Worm (Caenorhabditis elegans) whole organism, young adult: ENCODE measurements around the gene chil-11.
A peak's percentile ranks its signal among the peaks of the same experiment; 100 is the strongest.

ENCODE experiments used
- B0336.3 ChIP-seq: fragments of 200-800 bp; sonication (Bioruptor generic); IDR thresholded peaks from 2 replicates; pipeline ENCODE4 v1.3.6; 2022; ENCODE audit warnings: missing genetic modification characterization, missing compliant biosample characterization
- F22D6.2 ChIP-seq: sonication (generic microtip); optimal IDR thresholded peaks from 2 replicates; lab custom pipeline; 2016; ENCODE audit warnings: mild to moderate bottlenecking, missing genetic modification characterization, missing compliant biosample characterization
- F49E8.2 ChIP-seq: sonication (generic microtip); optimal IDR thresholded peaks from 3 replicates; lab custom pipeline; 2017; ENCODE audit warnings: missing genetic modification characterization, mild to moderate bottlenecking, missing compliant biosample characterization, antibody characterized with exemption, moderate library complexity; ENCODE audit not compliant: insufficient read depth
- K12H6.12 ChIP-seq: fragments of 200-800 bp; sonication (Bioruptor generic); optimal IDR thresholded peaks from 2 replicates; lab custom pipeline; 2018; ENCODE audit warnings: mild to moderate bottlenecking, missing genetic modification characterization, missing compliant biosample characterization
- ZK185.1 ChIP-seq: sonication (generic microtip); optimal IDR thresholded peaks from 2 replicates; lab custom pipeline; 2016; ENCODE audit warnings: mild to moderate bottlenecking, missing genetic modification characterization, missing compliant biosample characterization; ENCODE audit not compliant: poor library complexity, severe bottlenecking
- atf-7 ChIP-seq: sonication (generic microtip); optimal IDR thresholded peaks from 2 replicates; lab custom pipeline; 2017; ENCODE audit warnings: mild to moderate bottlenecking, missing genetic modification characterization, missing compliant biosample characterization
- attf-5 ChIP-seq: fragments of 200-800 bp; sonication (Bioruptor generic); optimal IDR thresholded peaks from 2 replicates; lab custom pipeline; 2018; ENCODE audit warnings: mild to moderate bottlenecking, missing genetic modification characterization, missing compliant biosample characterization
- cebp-1 ChIP-seq, 2 experiments: fragments of 200-800 bp in 1 of 2; sonication (Bioruptor generic) in 1 of 2; sonication (generic microtip) in 1 of 2; IDR thresholded peaks in 1 of 2; optimal IDR thresholded peaks in 1 of 2; 2 replicates each; pipeline versions ENCODE4 v1.3.6 to Lab custom; 2017 to 2022; ENCODE audit warnings: missing compliant biosample characterization in 2 of 2, missing genetic modification characterization in 2 of 2, mild to moderate bottlenecking in 1 of 2, missing genetic modification reagents in 1 of 2, moderate library complexity in 1 of 2
- ceh-27 ChIP-seq: fragments of 200-800 bp; sonication (Bioruptor generic); optimal IDR thresholded peaks from 2 replicates; lab custom pipeline; 2018; ENCODE audit warnings: mild to moderate bottlenecking, missing genetic modification characterization, moderate library complexity, missing compliant biosample characterization
- chd-7 ChIP-seq: sonication (generic microtip); optimal IDR thresholded peaks from 2 replicates; lab custom pipeline; 2016; ENCODE audit warnings: mild to moderate bottlenecking, missing genetic modification characterization, moderate library complexity, missing compliant biosample characterization
- dox-1 ChIP-seq: fragments of 200-800 bp; sonication (Bioruptor generic); IDR thresholded peaks from 2 replicates; pipeline ENCODE4 v1.3.6; 2022; ENCODE audit warnings: missing genetic modification reagents, missing genetic modification characterization, missing compliant biosample characterization
- hmg-1.2 ChIP-seq: fragments of 200-800 bp; sonication (Bioruptor generic); IDR thresholded peaks from 2 replicates; pipeline ENCODE4 v1.3.6; 2022; ENCODE audit warnings: missing genetic modification reagents, missing genetic modification characterization, missing compliant biosample characterization
- hsf-1 ChIP-seq: fragments of 200-800 bp; sonication (Bioruptor generic); IDR thresholded peaks from 2 replicates; pipeline ENCODE4 v1.3.6; 2022; ENCODE audit warnings: missing genetic modification reagents, missing genetic modification characterization, missing compliant biosample characterization
- let-607 ChIP-seq, 2 experiments: fragments of 200-800 bp in 1 of 2; sonication (Bioruptor generic) in 1 of 2; sonication (generic microtip) in 1 of 2; optimal IDR thresholded peaks; 2 replicates each; lab custom pipeline; 2016 to 2018; ENCODE audit warnings: mild to moderate bottlenecking in 2 of 2, missing compliant biosample characterization in 2 of 2, missing genetic modification characterization in 2 of 2, moderate library complexity in 2 of 2, missing genotype in 1 of 2
- lin-35 ChIP-seq, 3 experiments: fragments of 150-350 bp in 2 of 3; sonication (generic microtip) in 1 of 3; optimal IDR thresholded peaks; 2 replicates each; lab custom pipeline; 2014 to 2018; ENCODE audit warnings: missing biosample characterization in 3 of 3, missing genetic modification characterization in 3 of 3, missing genetic modification reagents in 3 of 3
- lin-40 ChIP-seq: sonication (generic microtip); optimal IDR thresholded peaks from 2 replicates; lab custom pipeline; 2016; ENCODE audit warnings: missing genetic modification characterization, mild to moderate bottlenecking, missing compliant biosample characterization, missing genotype, missing genetic modification reagents
- lin-54 ChIP-seq: fragments of 200-800 bp; sonication (Bioruptor generic); optimal IDR thresholded peaks from 2 replicates; lab custom pipeline; 2018; ENCODE audit warnings: mild to moderate bottlenecking, missing genetic modification characterization, missing compliant biosample characterization
- lsl-1 ChIP-seq: fragments of 200-800 bp; sonication (Bioruptor generic); optimal IDR thresholded peaks from 2 replicates; lab custom pipeline; 2018; ENCODE audit warnings: mild to moderate bottlenecking, missing genetic modification characterization, moderate library complexity, missing compliant biosample characterization
- madf-8 ChIP-seq: fragments of 200-800 bp; sonication (Bioruptor generic); conservative IDR thresholded peaks from 2 replicates; pipeline ENCODE4 v1.3.6; 2022; ENCODE audit warnings: missing genetic modification reagents, missing genetic modification characterization, missing compliant biosample characterization
- mcd-1 ChIP-seq: fragments of 200-800 bp; sonication (Bioruptor generic); IDR thresholded peaks from 2 replicates; pipeline ENCODE4 v1.3.6; 2022; ENCODE audit warnings: missing genetic modification reagents, missing genetic modification characterization, missing compliant biosample characterization
- mes-4 ChIP-seq: sonication (generic microtip); optimal IDR thresholded peaks from 2 replicates; lab custom pipeline; 2016; ENCODE audit warnings: missing genotype, missing genetic modification characterization, missing compliant biosample characterization
- nfya-1 ChIP-seq: sonication (generic microtip); optimal IDR thresholded peaks from 2 replicates; lab custom pipeline; 2017; ENCODE audit warnings: antibody characterized with exemption, missing compliant biosample characterization, missing genetic modification characterization, borderline replicate concordance; ENCODE audit not compliant: insufficient read depth
- nfyb-1 ChIP-seq: fragments of 200-800 bp; sonication (Bioruptor generic); IDR thresholded peaks from 2 replicates; pipeline ENCODE4 v1.3.6; 2022; ENCODE audit warnings: missing genetic modification reagents, missing genetic modification characterization, missing compliant biosample characterization
- nhr-80 ChIP-seq: sonication (generic microtip); optimal IDR thresholded peaks from 2 replicates; lab custom pipeline; 2016; ENCODE audit warnings: missing genetic modification characterization, missing compliant biosample characterization
- rcor-1 ChIP-seq: fragments of 200-800 bp; sonication (Bioruptor generic); IDR thresholded peaks from 2 replicates; pipeline ENCODE4 v1.3.6; 2022; ENCODE audit warnings: missing genetic modification reagents, missing genetic modification characterization, missing compliant biosample characterization
- snpc-4 ChIP-seq, 5 experiments: fragments of 150-350 bp in 1 of 5; sonication (generic microtip) in 4 of 5; optimal IDR thresholded peaks; 2 replicates each; lab custom pipeline; 2014 to 2018; ENCODE audit warnings: missing genetic modification characterization in 5 of 5, missing biosample characterization in 3 of 5, antibody characterized with exemption in 2 of 5, mild to moderate bottlenecking in 2 of 5, missing compliant biosample characterization in 2 of 5, missing genotype in 2 of 5, moderate library complexity in 2 of 5, missing genetic modification reagents in 1 of 5
- unc-62 ChIP-seq: fragments of 150-350 bp; optimal IDR thresholded peaks from 2 replicates; lab custom pipeline; 2014; ENCODE audit warnings: missing biosample characterization, missing genetic modification reagents, missing genetic modification characterization
- ztf-26 ChIP-seq: sonication (generic microtip); optimal IDR thresholded peaks from 2 replicates; lab custom pipeline; 2017; ENCODE audit warnings: missing genetic modification characterization, missing compliant biosample characterization
- ztf-6 ChIP-seq: fragments of 200-800 bp; sonication (Bioruptor generic); IDR thresholded peaks from 2 replicates; pipeline ENCODE4 v1.3.6; 2022; ENCODE audit warnings: missing genetic modification reagents, missing genetic modification characterization, missing compliant biosample characterization

chil-11 gene

ce11 chrIV:5753954-5754543 is 12.9 kb downstream of the chil-11 start:
- peak in 1 of 2 experiments; percentile 27 for TF ChIP-seq let-607 (tag; optimal IDR thresholded peaks at IDR 0.05; lab: Kevin White, UChicago)
- TF ChIP-seq dox-1 = peak; percentile 67; the same call in 1 of the 2 replicates
- TF ChIP-seq lin-40 (tag; lab: Kevin White, UChicago) = peak; percentile 74
- TF ChIP-seq nhr-80 (tag; lab: Kevin White, UChicago) = peak; percentile 71
- TF ChIP-seq ceh-27 (GFP tag; lab: Kevin White, UChicago) = peak; percentile 62
- TF ChIP-seq mcd-1 (GFP tag; lab: Robert Waterston, UW) = no peak; the same call in 1 of the 2 replicates
- TF ChIP-seq madf-8 (GFP tag; lab: Robert Waterston, UW) = no peak
- TF ChIP-seq K12H6.12 (tag; lab: Kevin White, UChicago) = peak; percentile 39
- TF ChIP-seq chd-7 (tag; lab: Kevin White, UChicago) = peak; percentile 61
- no peak for TF ChIP-seq cebp-1 (GFP tag; IDR thresholded peaks at IDR 0.05; lab: Robert Waterston, UW)
- TF ChIP-seq cebp-1 (tag; optimal IDR thresholded peaks at IDR 0.05; lab: Kevin White, UChicago) = peak; percentile 65
- peak; percentile 18 for TF ChIP-seq attf-5 (GFP tag; lab: Kevin White, UChicago)
- TF ChIP-seq snpc-4 (GFP tag; optimal IDR thresholded peaks at IDR 0.05; lab: Kevin White, UChicago) = no peak
- TF ChIP-seq snpc-4 (tag; optimal IDR thresholded peaks at IDR 0.05; lab: Kevin White, UChicago) = peak in 3 of 4 experiments; percentile 22 to 49 (median 28)
- peak; percentile 32; the same call in 1 of the 2 replicates for TF ChIP-seq nfyb-1 (GFP tag; lab: Robert Waterston, UW)
- TF ChIP-seq atf-7 (tag; lab: Kevin White, UChicago) = peak; percentile 43
- TF ChIP-seq ztf-6 = no peak
- TF ChIP-seq ZK185.1 (tag; lab: Kevin White, UChicago) = peak; percentile 56
- TF ChIP-seq rcor-1 (GFP tag; lab: Robert Waterston, UW) = peak; percentile 22; the same call in 1 of the 2 replicates
- peak; percentile 9 for TF ChIP-seq ztf-26
- peak; percentile 30 for TF ChIP-seq F22D6.2 (tag; lab: Kevin White, UChicago)
- peak in 1 of 3 experiments; percentile 52 for TF ChIP-seq lin-35 (GFP tag; optimal IDR thresholded peaks at IDR 0.05; lab: Kevin White, UChicago)
- TF ChIP-seq mes-4 (tag; lab: Kevin White, UChicago) = no peak
- no peak for TF ChIP-seq F49E8.2 (tag; lab: Kevin White, UChicago)
- peak; percentile 45; the same call in 1 of the 2 replicates for TF ChIP-seq B0336.3 (GFP tag; lab: Robert Waterston, UW)
- peak; percentile 92 for TF ChIP-seq hmg-1.2 (GFP tag; lab: Robert Waterston, UW)

DNA sequence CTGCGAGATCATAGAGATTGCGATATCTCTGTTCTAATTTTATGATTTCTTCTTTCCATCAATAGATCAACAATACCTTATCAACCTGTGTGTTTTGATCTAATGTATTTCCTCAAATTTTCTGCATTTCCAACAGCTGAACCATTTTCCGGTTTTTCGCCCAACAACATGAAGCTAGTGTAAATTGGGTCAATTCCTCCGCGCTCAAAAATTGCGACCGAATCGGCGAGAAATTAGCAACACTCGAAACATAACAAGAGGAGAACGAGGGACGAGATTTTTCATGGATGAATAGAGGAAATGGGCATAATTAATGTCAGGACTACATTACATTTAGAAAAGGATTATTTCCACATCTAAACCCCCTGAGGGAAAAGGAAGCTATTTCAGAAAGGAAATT is 13.7 kb downstream of the chil-11 start:
- TF ChIP-seq nfyb-1 (GFP tag; lab: Robert Waterston, UW) = 0 out of 2 replicates have a peak, but pooled peaks have one; percentile 10
- no peak for TF ChIP-seq nfya-1 (tag; lab: Kevin White, UChicago)

- TF ChIP-seq chd-7 (tag; lab: Kevin White, UChicago) (no peak), hsf-1 (0 out of 2 replicates have a peak, but pooled peaks have one; percentile 22), lin-54 (GFP tag; lab: Kevin White, UChicago) (peak; percentile 0), nhr-80 (tag; lab: Kevin White, UChicago) (peak; percentile 66), cebp-1 (GFP tag; IDR thresholded peaks at IDR 0.05; lab: Robert Waterston, UW) (no peak), cebp-1 (tag; optimal IDR thresholded peaks at IDR 0.05; lab: Kevin White, UChicago) (peak; percentile 7), F22D6.2 (tag; lab: Kevin White, UChicago) (peak; percentile 10), unc-62 (GFP tag; lab: Kevin White, UChicago) (peak; percentile 81), snpc-4 (GFP tag; optimal IDR thresholded peaks at IDR 0.05; lab: Kevin White, UChicago) (no peak), snpc-4 (tag; optimal IDR thresholded peaks at IDR 0.05; lab: Kevin White, UChicago) (peak in 1 of 4 experiments; percentile 8), lsl-1 (no peak)
These were observed 14.8 kb downstream of the chil-11 start for ce11 chrIV:5755922-5756321.
